Fruit fly (Drosophila melanogaster) whole organism, pupa: Measurements from ENCODE around the gene S-Lap2.

Source experiments
- CG15710 ChIP-seq: fragments of 200-800 bp; sonication (Bioruptor generic); optimal IDR thresholded peaks from 2 replicates; lab custom pipeline; 2018; ENCODE audit warnings: missing biosample characterization, mild to moderate bottlenecking, missing genetic modification characterization, moderate library complexity
- CG17806 ChIP-seq: fragments of 200-800 bp; sonication (Bioruptor generic); optimal IDR thresholded peaks from 2 replicates; lab custom pipeline; 2018; ENCODE audit warnings: missing biosample characterization, mild to moderate bottlenecking, missing genetic modification characterization, moderate library complexity
- CG34367 ChIP-seq: fragments of 200-800 bp; sonication (Bioruptor generic); optimal IDR thresholded peaks from 2 replicates; lab custom pipeline; 2018; ENCODE audit warnings: missing biosample characterization, mild to moderate bottlenecking, missing genetic modification characterization
- Pif1A ChIP-seq: fragments of 200-800 bp; sonication (Bioruptor generic); optimal IDR thresholded peaks from 3 replicates; lab custom pipeline; 2016; ENCODE audit warnings: missing biosample characterization, missing genetic modification characterization
- Pif1B ChIP-seq: fragments of 200-800 bp; sonication (Bioruptor generic); optimal IDR thresholded peaks from 3 replicates; lab custom pipeline; 2016; ENCODE audit warnings: missing biosample characterization, missing genetic modification characterization

- no peak for TF ChIP-seq Pif1A (GFP tag; lab: Kevin White, UChicago)
- no peak for TF ChIP-seq Pif1B
- no peak for TF ChIP-seq CG34367 (tag; lab: Kevin White, UChicago)
- no peak for TF ChIP-seq CG15710 (tag; lab: Kevin White, UChicago)
- no peak for TF ChIP-seq CG17806 (tag; lab: Kevin White, UChicago)
Observed at dm6 chr3L:8627839-8628827, 8.4 kb downstream of the S-Lap2 start.
